Fruit fly (Drosophila melanogaster) Kc167 (cell line): ENCODE measurements around the gene Eh.

Experiments used
- Myc ChIP-seq: fragments of >200 bp; optimal IDR thresholded peaks from 2 replicates; lab custom pipeline; 2017; ENCODE audit warnings: missing external identifiers
- h ChIP-seq: fragments of >200 bp; optimal IDR thresholded peaks from 3 replicates; lab custom pipeline; 2018; ENCODE audit warnings: missing external identifiers
- psq ChIP-seq: fragments of >200 bp; optimal IDR thresholded peaks from 2 replicates; lab custom pipeline; 2017; ENCODE audit warnings: missing external identifiers

DNA sequence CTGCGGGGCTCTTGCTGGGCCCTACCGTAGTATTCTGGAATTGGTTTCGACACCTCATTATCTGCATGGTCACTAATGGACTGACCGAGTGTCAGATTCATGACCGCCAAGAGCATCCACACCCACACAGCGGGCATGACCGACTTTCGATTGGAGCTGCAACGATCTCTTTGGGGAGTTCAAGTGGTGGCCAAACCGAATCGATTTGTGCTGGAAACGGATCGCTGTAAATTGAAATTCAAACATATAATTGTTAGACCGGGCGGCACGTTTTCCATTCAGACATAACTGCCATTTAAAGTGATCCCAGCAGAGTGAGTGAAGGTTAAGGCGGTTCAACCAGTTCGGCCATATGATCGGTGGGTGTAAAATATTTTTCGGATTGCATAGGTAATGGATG is 42.2 kb downstream of the Eh start, which contains the start of the genes CG42824 and CG42798:
- no peak for TF ChIP-seq psq (lab: Kevin White, UChicago)
- no peak for TF ChIP-seq h (lab: Kevin White, UChicago)
- TF ChIP-seq Myc (lab: Kevin White, UChicago): no peak
